Worm (Caenorhabditis elegans) whole organism, late embryonic: ENCODE data around the gene F58A6.9.

Experiments used
- ama-1 ChIP-seq: fragments of 150-350 bp; optimal IDR thresholded peaks from 2 replicates; lab custom pipeline; 2014
- ceh-14 ChIP-seq: sonication (generic microtip); optimal IDR thresholded peaks from 2 replicates; lab custom pipeline; 2016; ENCODE audit warnings: missing genotype, missing genetic modification characterization, missing compliant biosample characterization
- ceh-22 ChIP-seq: sonication (generic microtip); optimal IDR thresholded peaks from 2 replicates; lab custom pipeline; 2017; ENCODE audit warnings: missing biosample characterization, missing genetic modification characterization
- dmd-4 ChIP-seq: sonication (generic microtip); optimal IDR thresholded peaks from 2 replicates; lab custom pipeline; 2016; ENCODE audit warnings: borderline replicate concordance, missing genetic modification characterization, missing compliant biosample characterization
- fkh-10 ChIP-seq: fragments of 150-350 bp; optimal IDR thresholded peaks from 2 replicates; lab custom pipeline; 2014; ENCODE audit warnings: missing biosample characterization, missing genetic modification reagents, missing genetic modification characterization
- fkh-6 ChIP-seq: sonication (generic microtip); optimal IDR thresholded peaks from 2 replicates; lab custom pipeline; 2016; ENCODE audit warnings: missing genetic modification characterization, missing compliant biosample characterization
- hlh-13 ChIP-seq: fragments of 200-800 bp; sonication (Bioruptor generic); optimal IDR thresholded peaks from 2 replicates; lab custom pipeline; 2018; ENCODE audit warnings: mild to moderate bottlenecking, missing genetic modification characterization, missing compliant biosample characterization
- lin-11 ChIP-seq: fragments of 200-800 bp; sonication (Bioruptor generic); optimal IDR thresholded peaks from 2 replicates; lab custom pipeline; 2018; ENCODE audit warnings: mild to moderate bottlenecking, missing genetic modification characterization, missing compliant biosample characterization
- madf-2 ChIP-seq: sonication (generic microtip); optimal IDR thresholded peaks from 2 replicates; lab custom pipeline; 2017; ENCODE audit warnings: missing genetic modification characterization, missing compliant biosample characterization
- mec-3 ChIP-seq: sonication (generic microtip); optimal IDR thresholded peaks from 2 replicates; lab custom pipeline; 2016; ENCODE audit warnings: borderline replicate concordance, missing genetic modification characterization, missing compliant biosample characterization
- pha-4 ChIP-seq: fragments of 150-350 bp; optimal IDR thresholded peaks from 2 replicates; lab custom pipeline; 2018; ENCODE audit warnings: missing biosample characterization, missing genetic modification reagents, missing genetic modification characterization

DNA sequence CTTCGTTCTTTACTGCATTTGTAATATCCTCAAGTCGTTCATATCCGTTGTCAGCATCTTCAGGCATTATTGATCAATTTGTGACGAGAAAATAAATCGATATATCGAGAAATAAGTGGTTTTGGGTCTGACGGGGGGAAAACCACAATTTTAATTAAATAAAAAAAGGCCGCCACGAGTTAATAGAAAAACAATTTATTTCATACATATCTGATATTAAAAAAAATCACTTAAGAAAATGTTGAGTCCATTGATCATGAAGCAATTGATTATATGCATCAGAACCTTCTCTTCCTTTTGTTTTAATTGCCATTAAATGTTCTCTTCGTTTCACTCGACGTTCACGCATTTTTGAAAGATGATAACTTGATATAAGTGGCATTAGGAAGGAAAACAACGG is 10.3 kb downstream of the F58A6.9 start, which contains the start of gene F58A6.5:
- no peak for TF ChIP-seq fkh-10
- TF ChIP-seq mec-3 (tag; lab: Kevin White, UChicago): no peak
- no peak for TF ChIP-seq ama-1
- TF ChIP-seq lin-11 (tag; lab: Kevin White, UChicago): no peak
- TF ChIP-seq fkh-6 (tag; lab: Kevin White, UChicago): no peak
- TF ChIP-seq ceh-22 (tag; lab: Kevin White, UChicago): no peak
- TF ChIP-seq ceh-14 (tag; lab: Kevin White, UChicago): no peak
- no peak for TF ChIP-seq hlh-13 (GFP tag; lab: Kevin White, UChicago)
- no peak for TF ChIP-seq dmd-4 (tag; lab: Kevin White, UChicago)
- no peak for TF ChIP-seq madf-2 (tag; lab: Kevin White, UChicago)
- TF ChIP-seq pha-4 (tag; lab: Kevin White, UChicago): no peak
